Fruit fly (Drosophila melanogaster) ovary, adult (tissue): ENCODE results near the gene CG7214.
"Not testable (repeated sequence)": the region's sequence is repeated elsewhere in the genome, so short reads cannot be mapped to it uniquely, and the experiment has no call there.

ENCODE experiments used
- CG17801 ChIP-seq: fragments of 200-800 bp; optimal IDR thresholded peaks from 2 replicates; lab custom pipeline; 2019; ENCODE audit warnings: missing biosample characterization, mild to moderate bottlenecking, missing genetic modification characterization, moderate library complexity; ENCODE audit not compliant: partially characterized antibody

CG7214 gene

dm6 chr2L:7750631-7751161, 6.1 kb upstream of the CG7214 start:
- no peak for TF ChIP-seq CG17801 (GFP tag; lab: Kevin White, UChicago)

DNA sequence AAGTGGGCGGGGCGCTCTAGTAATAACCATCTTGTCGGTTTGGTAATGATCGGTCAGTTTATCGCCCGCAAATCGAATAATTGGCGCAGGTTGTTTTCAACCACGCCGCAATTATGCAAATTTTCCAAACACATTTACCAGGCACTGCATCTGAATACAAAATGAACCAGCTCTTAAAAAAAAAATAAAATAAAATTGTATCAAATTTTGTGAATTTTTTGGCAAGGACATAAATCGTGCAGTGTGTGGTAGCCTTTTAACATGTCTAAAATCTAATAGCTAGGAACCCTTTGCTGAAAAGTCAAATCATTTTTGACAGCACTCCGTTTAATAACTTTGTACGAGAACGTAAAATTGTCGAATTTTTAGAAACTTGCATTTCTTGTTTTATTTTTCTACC, 2.3 kb upstream of the CG7214 start, which contains the start of gene ATPsynGL:
TSS of gene ATPsynGL (plus strand) at position 301 of the 400 bp plus-strand sequence.
- no peak for TF ChIP-seq CG17801 (GFP tag; lab: Kevin White, UChicago)

DNA sequence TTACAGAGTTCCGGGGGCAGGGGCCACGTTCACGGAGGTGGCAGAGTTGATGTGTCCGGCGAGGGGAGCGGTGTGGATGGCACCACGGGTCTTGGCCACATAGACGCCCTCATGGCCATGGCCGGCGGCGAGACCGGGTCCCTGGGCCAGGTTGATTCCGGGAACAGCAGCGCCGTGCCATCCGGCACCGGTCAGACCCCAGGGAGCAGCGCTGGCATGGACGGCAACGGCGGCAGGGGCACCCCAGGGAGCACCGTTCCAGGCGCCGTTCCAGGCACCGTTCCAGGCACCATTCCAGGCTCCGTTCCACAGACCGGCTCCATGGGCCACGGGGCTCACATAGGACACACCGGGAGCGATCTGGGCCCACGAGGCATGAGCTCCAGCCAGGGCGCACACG, 431 bp downstream of the CG7214 start:
- no peak for TF ChIP-seq CG17801 (GFP tag; lab: Kevin White, UChicago)

DNA sequence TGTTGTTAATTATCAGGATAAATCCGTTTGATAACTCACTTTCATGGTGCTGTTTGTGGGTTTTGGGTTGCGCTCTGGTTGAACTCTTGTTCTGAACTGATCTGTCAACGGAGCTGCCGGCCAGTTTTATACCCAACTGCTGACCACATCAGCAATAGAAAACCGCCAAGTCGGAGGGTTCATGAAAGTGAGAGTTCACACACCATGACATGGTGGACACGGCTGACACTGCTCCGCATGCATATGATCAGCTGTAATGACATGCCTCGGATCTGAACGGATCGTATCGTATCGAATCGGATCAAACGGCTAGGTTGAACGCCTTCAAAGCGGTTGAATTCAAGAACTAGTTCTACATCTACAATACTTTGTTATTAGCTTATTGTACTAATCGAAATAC, 3.2 kb downstream of the CG7214 start, which contains the start of gene Acp1:
TSS of gene Acp1 (minus strand) at position 101 of the 400 bp plus-strand sequence.
- no peak for TF ChIP-seq CG17801 (GFP tag; lab: Kevin White, UChicago)

DNA sequence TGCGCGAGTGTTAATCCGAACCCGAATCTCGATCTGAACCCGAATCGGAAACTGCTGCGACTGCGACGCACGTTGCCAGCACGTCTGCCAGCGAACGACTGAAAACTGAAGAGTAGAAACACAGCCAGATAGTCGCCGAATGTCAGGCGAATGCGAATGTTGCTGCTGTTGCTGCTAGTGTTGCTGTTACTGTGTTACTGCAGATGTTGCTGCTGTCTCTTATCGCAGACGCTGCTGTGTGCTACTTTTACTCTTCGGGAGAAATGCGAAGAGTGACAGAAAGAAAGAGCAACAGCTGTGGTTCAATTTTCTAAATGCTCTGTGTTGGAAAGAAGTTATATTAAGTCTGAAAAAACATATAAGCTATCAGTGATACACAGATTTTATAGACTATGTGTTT, 5.9 kb downstream of the CG7214 start, which contains the start of gene CG31904:
TSS of gene CG31904 (minus strand) at position 101 of the 400 bp plus-strand sequence.
- not testable (repeated sequence) for TF ChIP-seq CG17801 (GFP tag; lab: Kevin White, UChicago)

dm6 chr2L:7732570-7732969, 12.1 kb downstream of the CG7214 start, which contains the start of gene CG13796:
CG13796 (minus strand) TSS chr2L:7732670.
- not testable (repeated sequence) for TF ChIP-seq CG17801 (GFP tag; lab: Kevin White, UChicago)

DNA sequence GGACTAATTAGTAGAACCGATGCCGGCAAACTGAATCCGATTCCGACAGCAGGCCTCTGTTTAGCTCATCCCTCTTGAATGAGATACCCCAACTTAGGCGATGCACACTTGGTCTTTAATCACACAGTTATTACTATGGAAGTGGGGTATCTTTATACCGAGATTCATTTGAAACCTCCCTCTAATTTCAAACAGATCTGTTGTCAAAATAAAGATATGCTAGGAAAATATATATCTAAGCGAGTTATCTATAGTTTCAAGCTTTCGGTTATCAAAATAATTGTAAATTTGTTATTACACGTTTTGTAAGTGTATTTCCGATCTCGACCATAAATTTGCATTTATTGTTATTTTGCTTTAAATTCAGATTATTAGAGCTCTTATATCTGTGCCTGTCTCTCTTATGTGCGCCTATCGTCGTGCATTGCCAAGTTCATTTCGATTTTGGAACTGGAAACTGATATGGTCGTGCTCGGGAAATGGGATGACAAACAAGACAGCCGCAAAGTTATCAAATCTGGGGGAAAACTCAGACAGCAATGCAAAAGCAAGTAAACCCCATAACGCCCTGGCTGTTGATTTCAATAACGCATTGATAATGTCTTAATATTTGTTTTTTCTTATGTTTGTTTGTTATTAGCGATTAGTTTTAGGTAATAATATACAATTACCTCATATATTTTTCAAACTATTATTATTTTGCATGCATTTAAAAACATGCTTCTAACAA, 18.2 kb downstream of the CG7214 start, which contains the start of gene CG13795:
TSS of gene CG13795 (minus strand) at position 31 of the 730 bp plus-strand sequence.
- no peak for TF ChIP-seq CG17801 (GFP tag; lab: Kevin White, UChicago)

DNA sequence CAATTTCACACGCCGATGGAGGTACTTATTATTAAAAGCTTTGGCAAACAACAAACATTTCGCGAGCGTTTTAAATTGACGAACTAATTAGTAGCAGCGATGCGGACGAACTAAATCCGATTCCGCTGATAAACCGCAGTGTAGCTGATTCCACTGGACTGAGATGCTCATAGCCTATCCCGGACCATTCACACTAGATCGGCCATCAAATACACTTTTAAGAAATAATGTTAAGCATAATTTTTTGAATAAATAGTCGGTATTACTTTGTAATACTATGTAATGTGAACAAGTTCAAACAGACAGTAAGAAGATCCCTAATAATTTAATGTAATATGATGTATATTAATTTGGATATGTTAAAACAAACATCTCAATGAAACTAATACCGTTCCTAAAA, 21.9 kb downstream of the CG7214 start, which contains the start of gene CG13794:
TSS of gene CG13794 (minus strand) at position 101 of the 400 bp plus-strand sequence.
- TF ChIP-seq CG17801 (GFP tag; lab: Kevin White, UChicago) = no peak

DNA sequence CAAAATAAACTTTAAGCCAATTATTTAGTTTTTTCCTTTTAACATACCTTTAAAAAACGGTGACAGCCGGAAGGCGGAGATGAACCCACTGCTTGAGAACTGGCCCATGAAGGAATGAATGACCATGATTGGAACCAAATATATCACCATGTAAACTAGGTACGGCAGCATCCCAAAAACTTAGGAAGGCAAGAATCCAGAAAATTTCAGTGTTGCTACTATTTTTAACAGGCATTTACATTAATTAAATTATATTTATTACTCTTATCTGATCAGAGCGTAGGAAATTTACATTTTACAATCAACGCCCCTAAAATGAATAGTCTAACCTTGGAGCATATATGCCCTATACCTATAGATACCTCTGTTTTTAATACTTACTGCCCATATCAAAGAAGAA, 22.5 kb downstream of the CG7214 start:
- TF ChIP-seq CG17801 (GFP tag; lab: Kevin White, UChicago) = no peak

DNA sequence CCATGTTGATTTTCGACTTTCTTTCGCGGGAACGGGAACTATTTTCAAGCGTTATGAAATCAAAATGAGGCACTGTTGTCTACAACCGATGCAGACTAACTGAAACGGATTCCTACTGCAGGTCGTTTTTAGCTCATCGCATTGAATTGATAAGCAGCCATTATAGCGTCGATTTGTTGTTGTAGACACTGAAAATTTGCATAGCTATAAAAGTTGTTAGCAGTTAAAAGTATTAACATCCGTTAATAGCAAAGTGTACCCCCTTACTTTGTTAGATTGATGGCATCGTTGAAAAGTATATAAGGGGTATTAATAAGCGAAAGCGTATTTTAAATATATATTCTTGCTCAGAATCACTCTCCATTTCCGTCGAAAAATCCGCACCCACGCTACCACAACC, 25.3 kb downstream of the CG7214 start, which contains the start of gene CG13793:
TSS of gene CG13793 (minus strand) at position 101 of the 400 bp plus-strand sequence.
- TF ChIP-seq CG17801 (GFP tag; lab: Kevin White, UChicago) = no peak

- no peak for TF ChIP-seq CG17801 (GFP tag; lab: Kevin White, UChicago)
Observed at dm6 chr2L:7716545-7716944, 28.1 kb downstream of the CG7214 start, which contains the start of gene CG33296. CG33296 (minus strand) TSS chr2L:7716645.

DNA sequence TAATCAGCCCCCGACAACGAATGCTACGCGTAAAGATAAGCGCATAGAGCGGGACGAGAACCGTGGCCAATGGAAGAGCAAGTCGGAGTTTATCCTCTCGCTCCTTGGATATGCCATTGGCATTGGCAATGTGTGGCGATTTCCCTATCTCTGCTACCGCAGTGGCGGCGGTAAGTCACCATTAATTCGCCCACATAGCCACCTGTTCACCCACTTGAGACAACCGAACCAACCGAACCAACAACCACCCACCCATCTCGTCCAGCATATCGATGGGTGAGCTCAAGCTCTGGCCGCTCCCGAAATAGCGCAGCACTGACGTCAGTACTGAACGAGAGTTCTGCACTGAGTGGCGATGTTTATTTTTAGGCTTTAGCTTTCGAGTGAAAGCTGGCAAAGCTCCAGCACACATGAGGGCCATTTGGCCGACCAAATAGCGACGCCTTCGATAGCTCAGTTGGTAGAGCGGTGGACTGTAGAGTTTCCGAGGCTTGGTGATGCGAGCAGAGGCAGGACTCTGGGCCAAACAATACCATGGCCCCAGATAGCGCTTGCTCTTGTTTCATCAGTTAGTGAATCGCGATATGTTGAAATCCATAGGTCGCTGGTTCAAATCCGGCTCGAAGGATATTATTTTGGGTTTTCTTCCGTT, 33.5 kb downstream of the CG7214 start:
- TF ChIP-seq CG17801 (GFP tag; lab: Kevin White, UChicago) = no peak

DNA sequence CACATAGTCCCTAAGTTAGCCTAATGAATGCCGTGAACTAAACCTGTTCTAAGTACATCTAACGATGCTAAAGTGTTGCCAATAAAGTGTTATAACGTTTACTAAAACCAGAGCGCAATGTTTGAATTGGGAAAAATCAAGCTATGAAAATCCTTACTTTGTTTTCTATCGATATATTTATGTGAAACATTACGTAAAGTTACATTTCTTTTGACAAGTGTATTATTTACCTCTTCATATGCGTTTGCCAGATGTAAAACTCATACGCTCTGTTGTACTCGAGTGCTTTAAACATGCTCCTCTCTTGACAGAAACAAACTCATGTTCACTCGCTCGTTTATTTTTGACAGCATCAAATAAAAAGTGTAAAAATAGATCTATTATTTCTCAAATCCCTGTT, 34.1 kb downstream of the CG7214 start, which contains the start of gene Ntl:
TSS of gene Ntl (plus strand) at position 301 of the 400 bp plus-strand sequence.
- no peak for TF ChIP-seq CG17801 (GFP tag; lab: Kevin White, UChicago)

DNA sequence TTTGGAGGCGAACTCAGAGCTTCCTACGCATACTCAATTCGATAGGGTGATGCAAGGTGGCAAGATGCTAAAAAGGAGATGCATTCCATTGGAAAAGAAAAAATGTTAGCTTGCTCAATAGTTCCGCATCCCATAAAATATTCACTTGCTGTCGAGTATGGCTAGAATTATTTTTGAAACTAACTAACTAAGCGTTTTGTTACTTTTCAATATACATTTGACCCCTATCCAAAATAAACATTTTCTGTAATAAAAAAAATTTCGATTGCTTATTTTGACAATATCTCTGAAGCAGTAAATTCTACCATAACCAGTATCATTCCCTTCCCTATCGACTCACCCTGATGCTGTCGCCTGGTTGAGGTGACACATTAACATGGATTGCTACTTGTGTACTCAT, 41.1 kb downstream of the CG7214 start:
- no peak for TF ChIP-seq CG17801 (GFP tag; lab: Kevin White, UChicago)
